Fruit fly (Drosophila melanogaster) whole organism, adult: ENCODE data around the gene CG43331.

Source experiments
- CG11617 ChIP-seq: fragments of 200-800 bp; sonication (Bioruptor generic); optimal IDR thresholded peaks from 2 replicates; lab custom pipeline; 2017; ENCODE audit warnings: mild to moderate bottlenecking, missing biosample characterization, missing genetic modification reagents, missing genetic modification characterization
- CG33017 ChIP-seq: fragments of 200-800 bp; sonication (Bioruptor generic); optimal IDR thresholded peaks from 2 replicates; lab custom pipeline; 2018; ENCODE audit warnings: missing biosample characterization, mild to moderate bottlenecking, missing genetic modification characterization, moderate library complexity
- CG5204 ChIP-seq: fragments of 200-800 bp; sonication (Bioruptor generic); optimal IDR thresholded peaks from 2 replicates; lab custom pipeline; 2016; ENCODE audit warnings: missing biosample characterization, missing genetic modification characterization
- bab1 ChIP-seq: fragments of 200-800 bp; sonication (Bioruptor generic); optimal IDR thresholded peaks from 3 replicates; lab custom pipeline; 2019; ENCODE audit warnings: missing biosample characterization, mild to moderate bottlenecking, missing genetic modification characterization, moderate library complexity
- cic ChIP-seq: fragments of 200-800 bp; sonication (Bioruptor generic); optimal IDR thresholded peaks from 2 replicates; lab custom pipeline; 2017; ENCODE audit warnings: missing biosample characterization, mild to moderate bottlenecking, missing genetic modification characterization, moderate library complexity
- kay ChIP-seq: fragments of 200-800 bp; sonication (Bioruptor generic); peaks from one replicate; lab custom pipeline; 2016; ENCODE audit warnings: missing biosample characterization, missing genetic modification characterization, borderline replicate concordance
- ovo ChIP-seq: fragments of 200-800 bp; sonication (Bioruptor generic); optimal IDR thresholded peaks from 2 replicates; lab custom pipeline; 2016; ENCODE audit warnings: missing biosample characterization, missing genetic modification characterization
- tj ChIP-seq: fragments of 200-800 bp; sonication (Bioruptor generic); optimal IDR thresholded peaks from 3 replicates; lab custom pipeline; 2017; ENCODE audit warnings: missing biosample characterization, mild to moderate bottlenecking, missing genetic modification characterization, moderate library complexity
- toe ChIP-seq: fragments of 200-800 bp; sonication (Bioruptor generic); optimal IDR thresholded peaks from 2 replicates; lab custom pipeline; 2016; ENCODE audit warnings: missing biosample characterization, missing genetic modification characterization

DNA sequence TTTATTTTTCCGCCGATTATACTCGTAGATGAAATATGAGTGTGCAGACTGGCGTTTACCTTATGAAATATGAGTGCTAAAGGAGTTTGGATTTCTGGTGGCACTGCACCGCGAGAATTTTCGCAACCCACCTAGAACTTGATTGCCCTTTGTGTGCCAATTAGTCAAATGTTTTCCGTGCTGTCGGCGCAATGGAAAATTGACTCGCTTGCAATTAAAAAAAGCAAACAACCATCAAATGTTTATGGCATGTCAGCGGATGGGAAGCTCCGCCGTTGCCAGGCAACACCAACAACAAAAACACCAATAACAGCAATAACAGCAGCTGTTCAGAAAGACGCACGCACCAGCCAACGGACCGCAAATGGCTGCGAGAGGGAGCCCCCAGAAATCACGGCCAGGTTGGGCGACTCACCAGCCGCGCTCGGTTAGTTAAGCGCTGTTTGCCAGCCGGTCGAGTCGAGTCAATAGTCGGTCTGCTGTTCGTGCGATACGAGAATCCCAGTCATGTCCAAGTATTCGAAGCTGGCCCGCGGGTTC is 37.2 kb downstream of the CG43331 start:
- no peak for TF ChIP-seq CG11617 (GFP tag; lab: Kevin White, UChicago)
- no peak for TF ChIP-seq kay
- no peak for TF ChIP-seq ovo
- TF ChIP-seq CG5204 (GFP tag; lab: Kevin White, UChicago), result no peak
- TF ChIP-seq bab1 (GFP tag; lab: Kevin White, UChicago), result no peak
- no peak for TF ChIP-seq CG33017
- TF ChIP-seq cic (GFP tag; lab: Kevin White, UChicago), result no peak
- no peak for TF ChIP-seq toe (GFP tag; lab: Kevin White, UChicago)
- TF ChIP-seq tj (GFP tag; lab: Kevin White, UChicago), result peak; percentile 48
